Worm (Caenorhabditis elegans): ENCODE data around the gene C03B1.6.

C03B1.6 gene

ce11 chrX:6373348-6373747 lies 23.2 kb downstream of the C03B1.6 start, which contains the start of gene C03B1.17:
TSS of gene C03B1.17 (plus strand) at chrX:6373648.
- TF ChIP-seq hlh-17 (GFP tag; optimal IDR thresholded peaks at IDR 0.05; ENCODE audit: borderline replicate concordance) (no peak), mab-9 (GFP tag; IDR thresholded peaks at IDR 0.05) (no peak), xbp-1 (tag; optimal IDR thresholded peaks at IDR 0.05) (no peak), nhr-11 (tag; optimal IDR thresholded peaks at IDR 0.05) (no peak), nhr-19 (GFP tag; conservative IDR thresholded peaks at IDR 0.05) (no peak), ceh-82 (tag; optimal IDR thresholded peaks at IDR 0.05) (no peak), hlh-4 (tag; optimal IDR thresholded peaks at IDR 0.05) (no peak), nhr-12 (tag; optimal IDR thresholded peaks at IDR 0.05) (no peak), mdl-1 (tag; optimal IDR thresholded peaks at IDR 0.05) (no peak), snpc-4 (tag; optimal IDR thresholded peaks at IDR 0.05) (no peak)

ce11 chrX:6374451-6374850 lies 24.3 kb downstream of the C03B1.6 start, which contains the start of gene C03B1.1:
TSS of gene C03B1.1 (plus strand) at chrX:6374751.
- TF ChIP-seq unc-98 (GFP tag; IDR thresholded peaks at IDR 0.05) (no peak), efl-1 (optimal IDR thresholded peaks at IDR 0.05) (no peak), efl-1 (GFP tag; optimal IDR thresholded peaks at IDR 0.05 in 1 of 2) (peak in 1 of 2 experiments; percentile 42)

ce11 chrX:6377634-6378288 lies 27.6 kb downstream of the C03B1.6 start, which contains the start of gene lmp-1:
TSS of gene lmp-1 (minus strand) at chrX:6377684.
- TF ChIP-seq elt-2 (tag; optimal IDR thresholded peaks at IDR 0.05) (peak; percentile 34), efl-1 (optimal IDR thresholded peaks at IDR 0.05) (no peak), efl-1 (GFP tag; optimal IDR thresholded peaks at IDR 0.05 in 1 of 2) (peak in 1 of 2 experiments; percentile 65), dsc-1 (tag; optimal IDR thresholded peaks at IDR 0.05) (no peak), blmp-1 (tag; optimal IDR thresholded peaks at IDR 0.05) (no peak)

- TF ChIP-seq hlh-4 (tag; optimal IDR thresholded peaks at IDR 0.05) (no peak), hpl-2 (GFP tag; optimal IDR thresholded peaks at IDR 0.05) (no peak), ztf-4 (tag; optimal IDR thresholded peaks at IDR 0.05) (no peak), dsc-1 (tag; optimal IDR thresholded peaks at IDR 0.05) (peak; percentile 30), nhr-19 (GFP tag; conservative IDR thresholded peaks at IDR 0.05) (peak; percentile 40), nhr-20 (tag; optimal IDR thresholded peaks at IDR 0.05) (peak; percentile 80), fkh-8 (tag; optimal IDR thresholded peaks at IDR 0.05) (peak; percentile 85), isw-1 (GFP tag; IDR thresholded peaks at IDR 0.05) (no peak; the same call in 1 of the 2 replicates), rnt-1 (tag; optimal IDR thresholded peaks at IDR 0.05) (peak; percentile 54), irx-1 (tag; optimal IDR thresholded peaks at IDR 0.05) (peak; percentile 23), mdl-1 (tag; optimal IDR thresholded peaks at IDR 0.05) (peak in 1 of 2 experiments; percentile 49), egl-13 (tag; optimal IDR thresholded peaks at IDR 0.05) (peak; percentile 47), pqm-1 (tag; optimal IDR thresholded peaks at IDR 0.05) (no peak), skn-1 (tag; optimal IDR thresholded peaks at IDR 0.05) (peak; percentile 61), C04F5.9 (tag; optimal IDR thresholded peaks at IDR 0.05) (no peak), blmp-1 (tag; optimal IDR thresholded peaks at IDR 0.05) (peak; percentile 8), lin-13 (GFP tag; optimal IDR thresholded peaks at IDR 0.05) (no peak), mef-2 (tag; optimal IDR thresholded peaks at IDR 0.05) (no peak), alr-1 (tag; optimal IDR thresholded peaks at IDR 0.05; ENCODE audit: borderline replicate concordance) (no peak), nhr-85 (tag) (peak; percentile 75), C34B4.2 (tag; optimal IDR thresholded peaks at IDR 0.05) (no peak), lsy-2 (tag; optimal IDR thresholded peaks at IDR 0.05) (peak; percentile 33 to 66), sptf-1 (tag; optimal IDR thresholded peaks at IDR 0.05) (no peak), snpc-4 (tag; optimal IDR thresholded peaks at IDR 0.05) (no peak), nhr-71 (tag; optimal IDR thresholded peaks at IDR 0.05) (peak; percentile 71), F16B12.6 (tag; optimal IDR thresholded peaks at IDR 0.05) (peak; percentile 83), sox-4 (tag; optimal IDR thresholded peaks at IDR 0.05) (no peak), lin-35 (GFP tag; optimal IDR thresholded peaks at IDR 0.05) (peak; percentile 61 to 72), tbx-2 (tag; optimal IDR thresholded peaks at IDR 0.05) (peak; percentile 58), pax-3 (tag; optimal IDR thresholded peaks at IDR 0.05) (no peak), jun-1 (tag; optimal IDR thresholded peaks at IDR 0.05) (no peak), lin-15B (tag; optimal IDR thresholded peaks at IDR 0.05) (no peak), dpl-1 (GFP tag; optimal IDR thresholded peaks at IDR 0.05) (peak; percentile 7 to 46 (median 39)), unc-86 (tag; optimal IDR thresholded peaks at IDR 0.05) (peak; percentile 47), Y116A8C.19 (tag; optimal IDR thresholded peaks at IDR 0.05; ENCODE audit: borderline replicate concordance) (no peak), C16A3.4 (tag; optimal IDR thresholded peaks at IDR 0.05) (peak; percentile 45)
Measured at ce11 chrX:6378363-6378762, 28.2 kb downstream of the C03B1.6 start.
